Worm (Caenorhabditis elegans) whole organism, L3 larva: ENCODE data around the gene Y67A10A.7.

Experiments used
- R02D3.7 ChIP-seq: fragments of 150-350 bp; optimal IDR thresholded peaks from 2 replicates; lab custom pipeline; 2014; ENCODE audit warnings: missing biosample characterization, missing genetic modification characterization
- ZK546.5 ChIP-seq: sonication (generic microtip); optimal IDR thresholded peaks from 2 replicates; lab custom pipeline; 2017; ENCODE audit warnings: missing biosample characterization, missing genetic modification characterization
- ceh-82 ChIP-seq: fragments of 150-350 bp; optimal IDR thresholded peaks from 2 replicates; lab custom pipeline; 2014; ENCODE audit warnings: missing biosample characterization, missing genetic modification characterization
- elt-2 ChIP-seq: sonication (generic microtip); optimal IDR thresholded peaks from 2 replicates; lab custom pipeline; 2016; ENCODE audit warnings: missing genetic modification reagents, mild to moderate bottlenecking, missing genetic modification characterization, missing compliant biosample characterization
- elt-3 ChIP-seq, 3 experiments: fragments of 150-350 bp in 1 of 3; sonication (generic microtip) in 2 of 3; optimal IDR thresholded peaks; 2 replicates in 2 of 3; 4 replicates in 1 of 3; lab custom pipeline; 2014 to 2017; ENCODE audit warnings: missing biosample characterization in 3 of 3, missing genetic modification characterization in 3 of 3
- fkh-10 ChIP-seq: sonication (generic microtip); optimal IDR thresholded peaks from 2 replicates; lab custom pipeline; 2017; ENCODE audit warnings: missing biosample characterization, missing genetic modification reagents, missing genetic modification characterization
- mdl-1 ChIP-seq: fragments of 150-350 bp; optimal IDR thresholded peaks from 2 replicates; lab custom pipeline; 2014; ENCODE audit warnings: missing biosample characterization, missing genetic modification characterization
- mml-1 ChIP-seq: fragments of 150-350 bp; sonication (generic microtip); optimal IDR thresholded peaks from 3 replicates; lab custom pipeline; 2014; ENCODE audit warnings: missing biosample characterization, missing genetic modification characterization
- nhr-237 ChIP-seq: fragments of 150-350 bp; optimal IDR thresholded peaks from 2 replicates; lab custom pipeline; 2014; ENCODE audit warnings: missing biosample characterization, missing genetic modification characterization
- nhr-76 ChIP-seq: fragments of 150-350 bp; sonication (generic microtip); optimal IDR thresholded peaks from 5 replicates; lab custom pipeline; 2014; ENCODE audit warnings: missing biosample characterization, missing genetic modification characterization
- sea-2 ChIP-seq: fragments of 150-350 bp; sonication (generic microtip); optimal IDR thresholded peaks from 4 replicates; lab custom pipeline; 2014; ENCODE audit warnings: missing biosample characterization, missing genetic modification reagents, missing genetic modification characterization
- snpc-4 ChIP-seq: fragments of 150-350 bp; optimal IDR thresholded peaks from 2 replicates; lab custom pipeline; 2014; ENCODE audit warnings: missing biosample characterization, missing genetic modification characterization
- zag-1 ChIP-seq: fragments of 150-350 bp; optimal IDR thresholded peaks from 2 replicates; lab custom pipeline; 2014; ENCODE audit warnings: missing biosample characterization, missing genetic modification characterization

ce11 chrIV:14377850-14378249, 3.9 kb downstream of the Y67A10A.7 start:
- TF ChIP-seq zag-1 (tag; lab: Kevin White, UChicago) (no peak), R02D3.7 (tag; lab: Kevin White, UChicago) (no peak), sea-2 (GFP tag; lab: Kevin White, UChicago) (no peak), ZK546.5 (tag; lab: Kevin White, UChicago) (no peak), elt-3 (tag; optimal IDR thresholded peaks at IDR 0.05; lab: Kevin White, UChicago) (no peak), elt-2 (tag; lab: Kevin White, UChicago) (no peak), ceh-82 (tag; lab: Kevin White, UChicago) (no peak), snpc-4 (tag; lab: Kevin White, UChicago) (no peak), mml-1 (tag; lab: Kevin White, UChicago) (no peak), fkh-10 (GFP tag; lab: Kevin White, UChicago) (no peak), mdl-1 (tag; lab: Kevin White, UChicago) (no peak), nhr-76 (tag; lab: Kevin White, UChicago) (no peak), nhr-237 (no peak)
